Fruit fly (Drosophila melanogaster) whole organism, embryonic: ENCODE measurements around the gene CG12321.
A peak's percentile ranks its signal among the peaks of the same experiment; 100 is the strongest.

ENCODE experiments used
- CG10366 ChIP-seq: fragments of 200-800 bp; sonication (Bioruptor generic); IDR thresholded peaks from 2 replicates; pipeline ENCODE4 v1.3.6; 2022; ENCODE audit warnings: missing biosample characterization, missing genetic modification characterization
- CG10979 ChIP-seq: fragments of 200-800 bp; sonication (Bioruptor generic); optimal IDR thresholded peaks from 2 replicates; lab custom pipeline; 2018; ENCODE audit warnings: missing biosample characterization, mild to moderate bottlenecking, missing genetic modification characterization, moderate library complexity
- CG11093 ChIP-seq: fragments of 200-800 bp; sonication (Bioruptor generic); IDR thresholded peaks from 3 replicates; pipeline ENCODE4 v1.3.6; 2022; ENCODE audit warnings: missing biosample characterization, missing genetic modification characterization
- CG11560 ChIP-seq: fragments of 200-800 bp; sonication (Bioruptor generic); IDR thresholded peaks from 3 replicates; pipeline ENCODE4 v1.3.6; 2022; ENCODE audit warnings: missing biosample characterization, missing genetic modification characterization
- CG1233 ChIP-seq: fragments of 200-800 bp; sonication (Bioruptor generic); optimal IDR thresholded peaks from 4 replicates; lab custom pipeline; 2018; ENCODE audit warnings: missing biosample characterization, mild to moderate bottlenecking, missing genetic modification characterization
- CG12391 ChIP-seq: fragments of 200-800 bp; sonication (Bioruptor generic); optimal IDR thresholded peaks from 3 replicates; lab custom pipeline; 2018; ENCODE audit warnings: missing biosample characterization, mild to moderate bottlenecking, missing genetic modification characterization, moderate library complexity
- CG12659 ChIP-seq: fragments of 200-800 bp; sonication (Bioruptor generic); optimal IDR thresholded peaks from 3 replicates; lab custom pipeline; 2017; ENCODE audit warnings: mild to moderate bottlenecking, missing biosample characterization, missing genetic modification reagents, missing genetic modification characterization
- CG13424 ChIP-seq: fragments of 200-800 bp; sonication (Bioruptor generic); optimal IDR thresholded peaks from 2 replicates; lab custom pipeline; 2019; ENCODE audit warnings: missing biosample characterization, mild to moderate bottlenecking, missing genetic modification characterization, moderate library complexity
- CG15269 ChIP-seq: fragments of 200-800 bp; sonication (Bioruptor generic); optimal IDR thresholded peaks from 2 replicates; lab custom pipeline; 2018; ENCODE audit warnings: missing biosample characterization, mild to moderate bottlenecking, missing genetic modification characterization, moderate library complexity
- CG17385 ChIP-seq: fragments of 200-800 bp; sonication (Bioruptor generic); optimal IDR thresholded peaks from 3 replicates; lab custom pipeline; 2018; ENCODE audit warnings: missing biosample characterization, mild to moderate bottlenecking, missing genetic modification characterization
- CG18599 ChIP-seq: fragments of 200-800 bp; sonication (Bioruptor generic); optimal IDR thresholded peaks from 3 replicates; lab custom pipeline; 2017; ENCODE audit warnings: missing biosample characterization, missing genetic modification characterization, mild to moderate bottlenecking, moderate library complexity, missing genetic modification reagents
- CG2129 ChIP-seq: fragments of 200-800 bp; sonication (Bioruptor generic); IDR thresholded peaks from 2 replicates; pipeline ENCODE4 v1.3.6; 2022; ENCODE audit warnings: missing biosample characterization, missing genetic modification characterization; ENCODE audit not compliant: partially characterized antibody
- CG2712 ChIP-seq: fragments of 200-800 bp; optimal IDR thresholded peaks from 3 replicates; lab custom pipeline; 2019; ENCODE audit warnings: missing biosample characterization, mild to moderate bottlenecking, missing genetic modification characterization, moderate library complexity
- CG31365 ChIP-seq: fragments of 200-800 bp; sonication (Bioruptor generic); optimal IDR thresholded peaks from 2 replicates; lab custom pipeline; 2018; ENCODE audit warnings: missing biosample characterization, mild to moderate bottlenecking, missing genetic modification characterization
- CG32772 ChIP-seq: fragments of 200-800 bp; sonication (Bioruptor generic); IDR thresholded peaks from 2 replicates; pipeline ENCODE4 v1.3.6; 2022; ENCODE audit warnings: missing biosample characterization, missing genetic modification characterization
- CG3407 ChIP-seq: fragments of 200-800 bp; sonication (Bioruptor generic); optimal IDR thresholded peaks from 2 replicates; lab custom pipeline; 2018; ENCODE audit warnings: missing biosample characterization, mild to moderate bottlenecking, missing genetic modification characterization
- CG5180 ChIP-seq: fragments of 200-800 bp; sonication (Bioruptor generic); optimal IDR thresholded peaks from 3 replicates; lab custom pipeline; 2017; ENCODE audit warnings: missing biosample characterization, missing genetic modification characterization, mild to moderate bottlenecking, moderate library complexity, missing genetic modification reagents
- CG8089 ChIP-seq: fragments of 200-800 bp; sonication (Bioruptor generic); optimal IDR thresholded peaks from 3 replicates; lab custom pipeline; 2016; ENCODE audit warnings: missing biosample characterization, missing genetic modification characterization
- Dek ChIP-seq: fragments of 200-800 bp; sonication (Bioruptor generic); optimal IDR thresholded peaks from 3 replicates; lab custom pipeline; 2019; ENCODE audit warnings: missing biosample characterization, mild to moderate bottlenecking, missing genetic modification characterization, moderate library complexity
- Dll ChIP-seq: fragments of 200-800 bp; sonication (Bioruptor generic); IDR thresholded peaks from 4 replicates; pipeline ENCODE4 v1.3.6; 2022; ENCODE audit warnings: missing biosample characterization, missing genetic modification characterization; ENCODE audit not compliant: partially characterized antibody
- Doc3 ChIP-seq: fragments of 200-800 bp; sonication (Bioruptor generic); IDR thresholded peaks from 3 replicates; pipeline ENCODE4 v1.3.6; 2022; ENCODE audit warnings: missing biosample characterization, missing genetic modification characterization; ENCODE audit not compliant: partially characterized antibody
- Fer3 ChIP-seq: fragments of 200-800 bp; sonication (Bioruptor generic); optimal IDR thresholded peaks from 2 replicates; lab custom pipeline; 2018; ENCODE audit warnings: missing biosample characterization, mild to moderate bottlenecking, missing genetic modification characterization, moderate library complexity
- Hmx ChIP-seq: fragments of 200-800 bp; sonication (Bioruptor generic); optimal IDR thresholded peaks from 2 replicates; lab custom pipeline; 2016; ENCODE audit warnings: missing biosample characterization, missing genetic modification characterization
- NK7.1 ChIP-seq: fragments of 200-800 bp; sonication (Bioruptor generic); optimal IDR thresholded peaks from 3 replicates; lab custom pipeline; 2016; ENCODE audit warnings: missing biosample characterization, missing genetic modification characterization
- NfI ChIP-seq: fragments of 200-800 bp; sonication (Bioruptor generic); optimal IDR thresholded peaks from 3 replicates; lab custom pipeline; 2018; ENCODE audit warnings: missing biosample characterization, mild to moderate bottlenecking, missing genetic modification characterization, moderate library complexity
- Opbp ChIP-seq: fragments of 200-800 bp; sonication (Bioruptor generic); IDR thresholded peaks from 3 replicates; pipeline ENCODE4 v1.3.6; 2022; ENCODE audit warnings: missing biosample characterization, missing genetic modification characterization; ENCODE audit not compliant: partially characterized antibody
- Ravus ChIP-seq: fragments of 200-800 bp; sonication (Bioruptor generic); IDR thresholded peaks from 2 replicates; pipeline ENCODE4 v1.3.6; 2022; ENCODE audit warnings: missing biosample characterization, missing genetic modification characterization
- Sry-δ ChIP-seq: fragments of 200-800 bp; sonication (Bioruptor generic); optimal IDR thresholded peaks from 2 replicates; lab custom pipeline; 2016; ENCODE audit warnings: missing biosample characterization, missing genetic modification characterization
- Vsx1 ChIP-seq: fragments of 200-800 bp; sonication (Bioruptor generic); optimal IDR thresholded peaks from 2 replicates; lab custom pipeline; 2017; ENCODE audit warnings: missing biosample characterization, mild to moderate bottlenecking, missing genetic modification characterization, missing genetic modification reagents
- ase ChIP-seq: fragments of 200-800 bp; sonication (Bioruptor generic); IDR thresholded peaks from 3 replicates; pipeline ENCODE4 v1.3.6; 2022; ENCODE audit warnings: missing biosample characterization, missing genetic modification characterization
- ato ChIP-seq: fragments of 200-800 bp; sonication (Bioruptor generic); IDR thresholded peaks from 2 replicates; pipeline ENCODE4 v1.3.6; 2022; ENCODE audit warnings: missing biosample characterization, missing genetic modification characterization; ENCODE audit not compliant: partially characterized antibody
- bbx ChIP-seq: fragments of 200-800 bp; sonication (Bioruptor generic); IDR thresholded peaks from 2 replicates; pipeline ENCODE4 v1.3.6; 2022; ENCODE audit warnings: missing biosample characterization, missing genetic modification characterization; ENCODE audit not compliant: partially characterized antibody
- btn ChIP-seq: fragments of 200-800 bp; sonication (Bioruptor generic); optimal IDR thresholded peaks from 2 replicates; lab custom pipeline; 2016; ENCODE audit warnings: missing biosample characterization, missing genetic modification characterization
- corto ChIP-seq: fragments of 200-800 bp; sonication (Bioruptor generic); optimal IDR thresholded peaks from 2 replicates; lab custom pipeline; 2016; ENCODE audit warnings: missing biosample characterization, mild to moderate bottlenecking, missing genetic modification characterization, moderate library complexity
- cwo ChIP-seq: fragments of 200-800 bp; sonication (Bioruptor generic); optimal IDR thresholded peaks from 3 replicates; lab custom pipeline; 2017; ENCODE audit warnings: missing biosample characterization, missing genetic modification characterization, mild to moderate bottlenecking, moderate library complexity, missing genetic modification reagents
- eve ChIP-seq, 2 experiments: fragments of >200 bp; optimal IDR thresholded peaks; 2 replicates each; lab custom pipeline; 2017; ENCODE audit warnings: missing biosample characterization in 2 of 2, missing genetic modification characterization in 2 of 2
- h ChIP-seq: fragments of >200 bp; optimal IDR thresholded peaks from 2 replicates; lab custom pipeline; 2017
- her ChIP-seq: fragments of 200-800 bp; sonication (Bioruptor generic); optimal IDR thresholded peaks from 2 replicates; lab custom pipeline; 2016; ENCODE audit warnings: missing biosample characterization, missing genetic modification characterization
- hth ChIP-seq: fragments of >200 bp; optimal IDR thresholded peaks from 2 replicates; lab custom pipeline; 2017; ENCODE audit warnings: inconsistent platforms
- ind ChIP-seq: fragments of 200-800 bp; sonication (Bioruptor generic); optimal IDR thresholded peaks from 3 replicates; lab custom pipeline; 2016; ENCODE audit warnings: missing biosample characterization, missing genetic modification characterization
- kni ChIP-seq: fragments of 200-800 bp; sonication (Bioruptor generic); optimal IDR thresholded peaks from 3 replicates; lab custom pipeline; 2017; ENCODE audit warnings: mild to moderate bottlenecking, missing biosample characterization, missing genetic modification reagents, missing genetic modification characterization
- lov ChIP-seq, 2 experiments: fragments of 200-800 bp in 1 of 2; fragments of >200 bp in 1 of 2; sonication (Bioruptor generic) in 1 of 2; IDR thresholded peaks in 1 of 2; optimal IDR thresholded peaks in 1 of 2; 2 replicates in 1 of 2; 3 replicates in 1 of 2; pipeline versions ENCODE4 v1.3.6 to Lab custom; 2017 to 2022; ENCODE audit warnings: missing biosample characterization in 1 of 2, missing genetic modification characterization in 1 of 2
- nmo ChIP-seq: fragments of 200-800 bp; sonication (Bioruptor generic); optimal IDR thresholded peaks from 2 replicates; lab custom pipeline; 2018; ENCODE audit warnings: missing biosample characterization, mild to moderate bottlenecking, missing genetic modification characterization, moderate library complexity
- pb ChIP-seq: fragments of 200-800 bp; sonication (Bioruptor generic); optimal IDR thresholded peaks from 3 replicates; lab custom pipeline; 2016; ENCODE audit warnings: missing biosample characterization, missing genetic modification characterization
- peb ChIP-seq: fragments of 200-800 bp; sonication (Bioruptor generic); IDR thresholded peaks from 2 replicates; pipeline ENCODE4 v1.3.6; 2022; ENCODE audit warnings: missing biosample characterization, missing genetic modification characterization
- pita ChIP-seq: fragments of 200-800 bp; sonication (Bioruptor generic); optimal IDR thresholded peaks from 2 replicates; lab custom pipeline; 2017; ENCODE audit warnings: missing biosample characterization, mild to moderate bottlenecking, missing genetic modification characterization
- sima ChIP-seq: fragments of 200-800 bp; sonication (Bioruptor generic); optimal IDR thresholded peaks from 2 replicates; lab custom pipeline; 2016; ENCODE audit warnings: missing biosample characterization, missing genetic modification characterization
- tna ChIP-seq: fragments of 200-800 bp; sonication (Bioruptor generic); IDR thresholded peaks from 2 replicates; pipeline ENCODE4 v1.3.6; 2022; ENCODE audit warnings: missing biosample characterization, missing genetic modification characterization; ENCODE audit not compliant: partially characterized antibody
- vnd ChIP-seq: fragments of 200-800 bp; sonication (Bioruptor generic); IDR thresholded peaks from 3 replicates; pipeline ENCODE4 v1.3.6; 2022; ENCODE audit warnings: missing biosample characterization, missing genetic modification characterization; ENCODE audit not compliant: partially characterized antibody

The CG12321 gene

dm6 chr3R:18220211-18220749 lies 31.8 kb upstream of the CG12321 start, which contains the start of the genes CG7988 and CG7183 (continued):
- TF ChIP-seq Sry-δ (peak; percentile 68), CG32772 (GFP tag; lab: Robert Waterston, UW) (peak; percentile 99), Dek (tag; lab: Kevin White, UChicago) (peak; percentile 98), CG10366 (peak; percentile 98), CG1233 (peak; percentile 96), Opbp (GFP tag; lab: Robert Waterston, UW) (no peak), Fer3 (tag; lab: Kevin White, UChicago) (peak; percentile 98), corto (GFP tag; lab: Kevin White, UChicago) (no peak), sima (peak; percentile 82), CG12391 (peak; percentile 100), pb (GFP tag; lab: Kevin White, UChicago) (peak; percentile 73), CG8089 (GFP tag; lab: Kevin White, UChicago) (peak; percentile 94), Dll (GFP tag; lab: Robert Waterston, UW) (peak; percentile 48; the same call in 1 of the 4 replicates), kni (GFP tag; lab: Kevin White, UChicago) (peak; percentile 50), Doc3 (GFP tag; lab: Robert Waterston, UW) (no peak), h (lab: Kevin White, UChicago) (no peak), CG11093 (GFP tag; lab: Robert Waterston, UW) (peak; percentile 98), Vsx1 (GFP tag; lab: Kevin White, UChicago) (peak; percentile 96), btn (GFP tag; lab: Kevin White, UChicago) (peak; percentile 78), cwo (GFP tag; lab: Kevin White, UChicago) (peak; percentile 90), CG5180 (GFP tag; lab: Kevin White, UChicago) (peak; percentile 75), lov (optimal IDR thresholded peaks at IDR 0.05; lab: Kevin White, UChicago) (no peak), lov (GFP tag; IDR thresholded peaks at IDR 0.05; lab: Robert Waterston, UW) (peak; percentile 95), CG2712 (peak; percentile 99), nmo (peak; percentile 99), hth (lab: Kevin White, UChicago) (no peak), tna (GFP tag; lab: Robert Waterston, UW) (no peak), CG11560 (tag; lab: Robert Waterston, UW) (peak; percentile 90), ase (GFP tag; lab: Robert Waterston, UW) (peak; percentile 98), Hmx (GFP tag; lab: Kevin White, UChicago) (peak; percentile 95), CG12659 (GFP tag; lab: Kevin White, UChicago) (peak; percentile 98), CG10979 (tag; lab: Kevin White, UChicago) (peak; percentile 98), CG18599 (GFP tag; lab: Kevin White, UChicago) (peak; percentile 96), her (peak; percentile 82), pita (GFP tag; lab: Kevin White, UChicago) (no peak), bbx (GFP tag; lab: Robert Waterston, UW) (no peak), CG15269 (tag; lab: Kevin White, UChicago) (peak; percentile 98), CG2129 (GFP tag; lab: Robert Waterston, UW) (no peak), ato (GFP tag; lab: Robert Waterston, UW) (no peak), NK7.1 (GFP tag; lab: Kevin White, UChicago) (peak; percentile 88), NfI (GFP tag; lab: Kevin White, UChicago) (peak; percentile 97), Ravus (GFP tag; lab: Robert Waterston, UW) (peak; percentile 96), CG31365 (tag; lab: Kevin White, UChicago) (peak; percentile 60), CG3407 (GFP tag; lab: Kevin White, UChicago) (peak; percentile 96), peb (peak; percentile 98), ind (GFP tag; lab: Kevin White, UChicago) (peak; percentile 97), CG17385 (peak; percentile 100), CG13424 (tag; lab: Kevin White, UChicago) (peak; percentile 99), vnd (no peak), eve (GFP tag; optimal IDR thresholded peaks at IDR 0.05; lab: Kevin White, UChicago) (peak in 1 of 2 experiments; percentile 70)
